Fruit fly (Drosophila melanogaster): ENCODE measurements around the gene AhcyL2.

AhcyL2 gene

DNA sequence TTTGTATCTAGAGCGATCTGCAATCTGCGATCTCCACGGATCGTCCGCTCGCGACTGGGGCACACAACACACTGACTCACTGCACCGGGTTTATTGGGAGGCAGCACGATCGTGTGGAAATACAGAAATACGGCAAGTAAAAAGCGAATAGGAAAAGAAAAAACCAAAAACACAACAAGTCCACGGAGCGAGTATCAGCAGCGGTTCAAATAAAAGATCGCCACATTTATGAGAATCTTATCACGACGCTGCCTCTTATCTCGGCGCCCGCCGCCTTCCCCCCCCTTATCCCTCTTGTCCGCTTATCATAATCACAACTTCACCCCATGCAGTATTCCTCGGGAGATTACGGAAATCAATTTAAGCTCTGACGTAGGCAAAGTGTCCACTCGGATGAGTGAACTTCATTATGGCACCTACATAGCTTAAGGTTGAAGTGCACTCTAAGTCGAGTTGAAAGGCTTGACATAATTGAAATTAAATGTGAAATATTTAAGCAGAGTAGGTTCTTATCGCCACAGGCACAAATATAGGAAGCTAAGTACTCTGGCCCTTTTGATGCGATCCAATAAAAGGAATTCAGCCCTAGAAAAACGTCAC is at the start of gene AhcyL2 (continued):
- TF ChIP-seq Med (GFP tag) (peak; percentile 47), Hr78 (GFP tag; optimal IDR thresholded peaks at IDR 0.05) (peak in 1 of 2 experiments; percentile 95), kay (GFP tag; optimal IDR thresholded peaks at IDR 0.05) (peak; percentile 60), Pdp1 (GFP tag; optimal IDR thresholded peaks at IDR 0.05) (peak in 1 of 2 experiments; percentile 61), z (GFP tag; IDR thresholded peaks at IDR 0.05) (0 out of 3 replicates have a peak, but pooled peaks have one; percentile 12), CG4282 (GFP tag; optimal IDR thresholded peaks at IDR 0.05) (no peak), CG11085 (GFP tag; IDR thresholded peaks at IDR 0.05) (no peak), eve (GFP tag; optimal IDR thresholded peaks at IDR 0.05) (peak in 1 of 2 experiments; percentile 27), da (GFP tag; optimal IDR thresholded peaks at IDR 0.05) (no peak), CG32772 (GFP tag; IDR thresholded peaks at IDR 0.05) (no peak), CG15011 (GFP tag; optimal IDR thresholded peaks at IDR 0.05) (no peak), CG17568 (GFP tag; optimal IDR thresholded peaks at IDR 0.05) (peak; percentile 16), sr (GFP tag; IDR thresholded peaks at IDR 0.05) (no peak), CG9797 (GFP tag; optimal IDR thresholded peaks at IDR 0.05) (no peak), sd (tag; optimal IDR thresholded peaks at IDR 0.05) (peak; percentile 60), Max (GFP tag; optimal IDR thresholded peaks at IDR 0.05) (no peak), zfh2 (GFP tag; optimal IDR thresholded peaks at IDR 0.05) (no peak), seq (GFP tag; IDR thresholded peaks at IDR 0.05) (no peak), grn (GFP tag; optimal IDR thresholded peaks at IDR 0.05) (peak; percentile 99), Eip74EF (GFP tag; optimal IDR thresholded peaks at IDR 0.05) (peak in 1 of 2 experiments; percentile 19), HmgZ (tag; optimal IDR thresholded peaks at IDR 0.05) (peak; percentile 39), chinmo (GFP tag; IDR thresholded peaks at IDR 0.05; ENCODE audit: partially characterized antibody) (peak; percentile 92; the same call in 2 of the 4 replicates), tio (GFP tag; optimal IDR thresholded peaks at IDR 0.05) (no peak), CG12071 (GFP tag; optimal IDR thresholded peaks at IDR 0.05) (peak; percentile 18), CG17385 (GFP tag; optimal IDR thresholded peaks at IDR 0.05) (peak; percentile 6), en (GFP tag; optimal IDR thresholded peaks at IDR 0.05) (no peak), CG14441 (GFP tag; IDR thresholded peaks at IDR 0.05) (0 out of 2 replicates have a peak, but pooled peaks have one; percentile 38), twi (tag; optimal IDR thresholded peaks at IDR 0.05) (no peak), MTF-1 (GFP tag; optimal IDR thresholded peaks at IDR 0.05; ENCODE audit: borderline replicate concordance) (no peak), rib (GFP tag; IDR thresholded peaks at IDR 0.05) (no peak), hth (optimal IDR thresholded peaks at IDR 0.05) (no peak), ci (GFP tag; IDR thresholded peaks at IDR 0.05) (no peak; the same call in 2 of the 3 replicates), grau (tag; optimal IDR thresholded peaks at IDR 0.05) (peak; percentile 59), Camta (GFP tag; optimal IDR thresholded peaks at IDR 0.05) (no peak), ato (GFP tag; IDR thresholded peaks at IDR 0.05; ENCODE audit: partially characterized antibody) (no peak), lbe (GFP tag; optimal IDR thresholded peaks at IDR 0.05) (peak; percentile 3), CG11093 (GFP tag; IDR thresholded peaks at IDR 0.05) (no peak), sna (GFP tag; IDR thresholded peaks at IDR 0.05; ENCODE audit: partially characterized antibody) (no peak), CG7786 (GFP tag; optimal IDR thresholded peaks at IDR 0.05) (no peak), Adf1 (GFP tag; IDR thresholded peaks at IDR 0.05) (peak; percentile 76; the same call in 1 of the 2 replicates), Deaf1 (tag; optimal IDR thresholded peaks at IDR 0.05) (peak; percentile 7), H2.0 (GFP tag; IDR thresholded peaks at IDR 0.05) (no peak)

All from whole organism, embryonic.